Worm (Caenorhabditis elegans): ENCODE measurements around the gene pgp-12.
A peak's percentile ranks its signal among the peaks of the same experiment; 100 is the strongest.

The pgp-12 gene

ce11 chrX:12701963-12702362, 29.6 kb upstream of the pgp-12 start, which contains the start of gene nhr-214:
TSS of gene nhr-214 (minus strand) at chrX:12702063.
- TF ChIP-seq aly-2 (tag; optimal IDR thresholded peaks at IDR 0.05): no peak
- TF ChIP-seq ceh-16 (tag; optimal IDR thresholded peaks at IDR 0.05): no peak
- TF ChIP-seq ztf-11 (tag; optimal IDR thresholded peaks at IDR 0.05): no peak
- TF ChIP-seq lsy-12 (tag; optimal IDR thresholded peaks at IDR 0.05): no peak
- TF ChIP-seq pha-4 (tag; optimal IDR thresholded peaks at IDR 0.05): no peak
- no peak for TF ChIP-seq nhr-67 (tag; optimal IDR thresholded peaks at IDR 0.05)
- no peak for TF ChIP-seq snpc-4 (tag; optimal IDR thresholded peaks at IDR 0.05)
- TF ChIP-seq tbx-2 (tag; optimal IDR thresholded peaks at IDR 0.05): no peak
- TF ChIP-seq pqm-1 (tag; optimal IDR thresholded peaks at IDR 0.05): no peak
- TF ChIP-seq nhr-43 (tag; optimal IDR thresholded peaks at IDR 0.05; ENCODE audit: poor library complexity, severe bottlenecking): no peak
- no peak for TF ChIP-seq R02D3.7 (tag; optimal IDR thresholded peaks at IDR 0.05)
- TF ChIP-seq lin-39 (tag; optimal IDR thresholded peaks at IDR 0.05): no peak
- TF ChIP-seq elt-2 (tag; optimal IDR thresholded peaks at IDR 0.05): no peak
- TF ChIP-seq egl-27 (tag; optimal IDR thresholded peaks at IDR 0.05): no peak
- no peak for TF ChIP-seq ztf-4 (tag; optimal IDR thresholded peaks at IDR 0.05)
- TF ChIP-seq eor-1 (tag; optimal IDR thresholded peaks at IDR 0.05): no peak
- TF ChIP-seq sea-2 (GFP tag; optimal IDR thresholded peaks at IDR 0.05): no peak

- no peak for TF ChIP-seq lin-39 (tag; optimal IDR thresholded peaks at IDR 0.05)
Measured at ce11 chrX:12702713-12703112, 28.9 kb upstream of the pgp-12 start.

- TF ChIP-seq tbx-2 (tag; optimal IDR thresholded peaks at IDR 0.05) (no peak), skn-1 (tag; optimal IDR thresholded peaks at IDR 0.05) (no peak), ama-1 (optimal IDR thresholded peaks at IDR 0.05) (no peak), mdl-1 (tag; optimal IDR thresholded peaks at IDR 0.05) (no peak), hmg-11 (tag; optimal IDR thresholded peaks at IDR 0.05) (no peak), ztf-4 (tag; optimal IDR thresholded peaks at IDR 0.05) (no peak), nhr-43 (tag; optimal IDR thresholded peaks at IDR 0.05; ENCODE audit: poor library complexity, severe bottlenecking) (no peak), jun-1 (tag; optimal IDR thresholded peaks at IDR 0.05) (no peak), snpc-4 (tag; optimal IDR thresholded peaks at IDR 0.05) (no peak), ceh-28 (tag; optimal IDR thresholded peaks at IDR 0.05) (no peak), mml-1 (tag; optimal IDR thresholded peaks at IDR 0.05) (no peak), ceh-16 (tag; optimal IDR thresholded peaks at IDR 0.05) (no peak)
Measured at ce11 chrX:12704721-12705120, 26.9 kb upstream of the pgp-12 start, which contains the start of gene nhr-272. TSS of gene nhr-272 (minus strand) at chrX:12704821.

ce11 chrX:12712353-12712752, 19.3 kb upstream of the pgp-12 start, which contains the start of gene rgs-2:
TSS of gene rgs-2 (plus strand) at chrX:12712653.
- TF ChIP-seq ztf-11 (tag; optimal IDR thresholded peaks at IDR 0.05) (no peak), nhr-12 (tag; optimal IDR thresholded peaks at IDR 0.05) (no peak), pha-4 (tag; optimal IDR thresholded peaks at IDR 0.05) (no peak), pqm-1 (tag; optimal IDR thresholded peaks at IDR 0.05) (no peak), mml-1 (tag; optimal IDR thresholded peaks at IDR 0.05) (no peak), ama-1 (optimal IDR thresholded peaks at IDR 0.05) (no peak), lin-15B (tag; optimal IDR thresholded peaks at IDR 0.05) (no peak), fkh-2 (tag; optimal IDR thresholded peaks at IDR 0.05) (no peak), skn-1 (tag; optimal IDR thresholded peaks at IDR 0.05) (no peak), tbx-2 (tag; optimal IDR thresholded peaks at IDR 0.05) (no peak), nhr-67 (tag; optimal IDR thresholded peaks at IDR 0.05) (no peak), aly-2 (tag; optimal IDR thresholded peaks at IDR 0.05) (no peak), nhr-76 (tag; optimal IDR thresholded peaks at IDR 0.05) (no peak), lin-39 (tag; optimal IDR thresholded peaks at IDR 0.05) (no peak), ZK546.5 (tag; optimal IDR thresholded peaks at IDR 0.05) (no peak), unc-39 (tag; optimal IDR thresholded peaks at IDR 0.05) (no peak), jun-1 (tag; optimal IDR thresholded peaks at IDR 0.05) (no peak), ceh-82 (tag; optimal IDR thresholded peaks at IDR 0.05) (no peak), ceh-28 (tag; optimal IDR thresholded peaks at IDR 0.05) (no peak), fkh-10 (GFP tag; optimal IDR thresholded peaks at IDR 0.05) (no peak)

ce11 chrX:12713014-12713413, 18.6 kb upstream of the pgp-12 start:
- TF ChIP-seq nfya-1 (tag; optimal IDR thresholded peaks at IDR 0.05; ENCODE audit: insufficient read depth) (peak; percentile 12), mdl-1 (tag; optimal IDR thresholded peaks at IDR 0.05) (no peak)

Data from whole organism, L3 larva.